Fruit fly (Drosophila melanogaster) whole organism, wandering third instar larva: ENCODE measurements around the gene SIFaR.
A peak's percentile ranks its signal among the peaks of the same experiment; 100 is the strongest.

ENCODE experiments used
- Abd-B ChIP-seq: fragments of >200 bp; optimal IDR thresholded peaks from 2 replicates; lab custom pipeline; 2017; ENCODE audit warnings: missing biosample characterization, missing genetic modification characterization
- CG32264 ChIP-seq: fragments of 200-800 bp; sonication (Bioruptor generic); optimal IDR thresholded peaks from 2 replicates; lab custom pipeline; 2016; ENCODE audit warnings: missing biosample characterization, missing genetic modification characterization
- CG9705 ChIP-seq: fragments of 200-800 bp; sonication (Bioruptor generic); optimal IDR thresholded peaks from 2 replicates; lab custom pipeline; 2018; ENCODE audit warnings: missing biosample characterization, mild to moderate bottlenecking, missing genetic modification characterization
- CrebA ChIP-seq: fragments of 200-800 bp; sonication (Bioruptor generic); optimal IDR thresholded peaks from 2 replicates; lab custom pipeline; 2016; ENCODE audit warnings: missing biosample characterization, mild to moderate bottlenecking, missing genetic modification characterization, borderline replicate concordance
- Dfd ChIP-seq: fragments of >200 bp; optimal IDR thresholded peaks from 2 replicates; lab custom pipeline; 2017; ENCODE audit warnings: missing biosample characterization, missing genetic modification characterization
- Dif ChIP-seq: fragments of 200-275, 200-300 bp; sonication (Bioruptor generic); optimal IDR thresholded peaks from 2 replicates; lab custom pipeline; 2018; ENCODE audit warnings: missing biosample characterization, missing genetic modification characterization; ENCODE audit not compliant: partially characterized antibody
- GATAd ChIP-seq: sonication (Bioruptor generic); optimal IDR thresholded peaks from 2 replicates; lab custom pipeline; 2016; ENCODE audit warnings: missing biosample characterization, missing genetic modification characterization
- HLH106 ChIP-seq: fragments of 200-800 bp; optimal IDR thresholded peaks from 3 replicates; lab custom pipeline; 2019; ENCODE audit warnings: missing biosample characterization, mild to moderate bottlenecking, missing genetic modification characterization, moderate library complexity
- Hnf4 ChIP-seq: fragments of 200-800 bp; sonication (Bioruptor generic); optimal IDR thresholded peaks from 2 replicates; lab custom pipeline; 2016; ENCODE audit warnings: missing biosample characterization, mild to moderate bottlenecking, missing genetic modification characterization
- Hr78 ChIP-seq: fragments of >200 bp; optimal IDR thresholded peaks from 2 replicates; lab custom pipeline; 2017; ENCODE audit warnings: missing biosample characterization, missing genetic modification characterization
- Hr83 ChIP-seq: fragments of 200-300 bp; sonication (Bioruptor generic); optimal IDR thresholded peaks from 2 replicates; lab custom pipeline; 2016; ENCODE audit warnings: missing biosample characterization, mild to moderate bottlenecking, missing genetic modification characterization, moderate library complexity; ENCODE audit not compliant: poor library complexity, severe bottlenecking
- Jra ChIP-seq: sonication (Bioruptor generic); optimal IDR thresholded peaks from 2 replicates; lab custom pipeline; 2016; ENCODE audit warnings: missing biosample characterization, missing genetic modification characterization
- Mio ChIP-seq: sonication (Bioruptor generic); optimal IDR thresholded peaks from 2 replicates; lab custom pipeline; 2016; ENCODE audit warnings: missing biosample characterization, missing genetic modification characterization
- Myc ChIP-seq: fragments of >200 bp; optimal IDR thresholded peaks from 2 replicates; lab custom pipeline; 2017
- N ChIP-seq: fragments of >200 bp; optimal IDR thresholded peaks from 2 replicates; lab custom pipeline; 2018; ENCODE audit warnings: missing biosample characterization, missing external identifiers, missing genetic modification characterization
- OdsH ChIP-seq: fragments of 200-800 bp; sonication (Bioruptor generic); optimal IDR thresholded peaks from 2 replicates; lab custom pipeline; 2016; ENCODE audit warnings: missing biosample characterization, mild to moderate bottlenecking, missing genetic modification characterization
- Rel ChIP-seq, 2 experiments: fragments of 200-800 bp; sonication (Bioruptor generic) in 1 of 2; optimal IDR thresholded peaks; 2 replicates in 1 of 2; 3 replicates in 1 of 2; lab custom pipeline; 2016 to 2019; ENCODE audit warnings: mild to moderate bottlenecking in 2 of 2, missing biosample characterization in 2 of 2, missing genetic modification characterization in 2 of 2, moderate library complexity in 1 of 2
- Sp1 ChIP-seq: fragments of 200-800 bp; sonication (Bioruptor generic); optimal IDR thresholded peaks from 3 replicates; lab custom pipeline; 2019; ENCODE audit warnings: missing biosample characterization, mild to moderate bottlenecking, missing genetic modification characterization, moderate library complexity
- Vsx2 ChIP-seq: fragments of 200-300, 225-300 bp; sonication (Bioruptor generic); optimal IDR thresholded peaks from 2 replicates; lab custom pipeline; 2018; ENCODE audit warnings: missing biosample characterization, missing genetic modification characterization; ENCODE audit not compliant: partially characterized antibody
- br ChIP-seq: fragments of 200-800 bp; sonication (Bioruptor generic); optimal IDR thresholded peaks from 2 replicates; lab custom pipeline; 2016; ENCODE audit warnings: missing biosample characterization, missing genetic modification characterization
- brk ChIP-seq: fragments of 200-800 bp; sonication (Bioruptor generic); optimal IDR thresholded peaks from 2 replicates; lab custom pipeline; 2016; ENCODE audit warnings: missing biosample characterization, mild to moderate bottlenecking, missing genetic modification characterization
- dl ChIP-seq, 2 experiments: fragments of 175-275, 200-275 bp in 1 of 2; fragments of 200-275 bp in 1 of 2; sonication (Bioruptor generic); optimal IDR thresholded peaks; lab custom pipeline; 2018; ENCODE audit warnings: mild to moderate bottlenecking in 2 of 2, missing biosample characterization in 2 of 2, missing genetic modification characterization in 2 of 2, moderate library complexity in 2 of 2; ENCODE audit not compliant: partially characterized antibody in 2 of 2, insufficient read depth in 1 of 2
- dmrt93B ChIP-seq: fragments of 200-800 bp; sonication (Bioruptor generic); optimal IDR thresholded peaks from 2 replicates; lab custom pipeline; 2018; ENCODE audit warnings: missing biosample characterization, mild to moderate bottlenecking, missing genetic modification characterization
- dsf ChIP-seq: sonication (Bioruptor generic); optimal IDR thresholded peaks from 2 replicates; lab custom pipeline; 2016; ENCODE audit warnings: missing biosample characterization, missing genetic modification characterization, borderline replicate concordance
- ey ChIP-seq: fragments of 200-800 bp; sonication (Bioruptor generic); optimal IDR thresholded peaks from 2 replicates; lab custom pipeline; 2016; ENCODE audit warnings: missing biosample characterization, missing genetic modification characterization
- foxo ChIP-seq, 2 experiments: fragments of 200-800 bp; sonication (Bioruptor generic); optimal IDR thresholded peaks; 2 replicates in 1 of 2; 3 replicates in 1 of 2; lab custom pipeline; 2016 to 2017; ENCODE audit warnings: missing biosample characterization in 2 of 2, missing genetic modification characterization in 2 of 2
- fru ChIP-seq: fragments of 200-800 bp; sonication (Bioruptor generic); optimal IDR thresholded peaks from 3 replicates; lab custom pipeline; 2016; ENCODE audit warnings: missing biosample characterization, mild to moderate bottlenecking, missing genetic modification characterization
- h ChIP-seq: fragments of 200-800 bp; sonication (Bioruptor generic); optimal IDR thresholded peaks from 3 replicates; lab custom pipeline; 2016; ENCODE audit warnings: missing biosample characterization, mild to moderate bottlenecking, missing genetic modification characterization
- lola ChIP-seq: fragments of >200 bp; optimal IDR thresholded peaks from 2 replicates; lab custom pipeline; 2017; ENCODE audit warnings: missing biosample characterization, missing genetic modification characterization
- pan ChIP-seq: fragments of >200 bp; optimal IDR thresholded peaks from 2 replicates; lab custom pipeline; 2017
- psq ChIP-seq: fragments of 200-800 bp; sonication (Bioruptor generic); optimal IDR thresholded peaks from 3 replicates; lab custom pipeline; 2017; ENCODE audit warnings: missing biosample characterization, mild to moderate bottlenecking, missing genetic modification characterization, moderate library complexity
- rgr ChIP-seq: fragments of 200-800 bp; sonication (Bioruptor generic); optimal IDR thresholded peaks from 3 replicates; lab custom pipeline; 2016; ENCODE audit warnings: missing biosample characterization, mild to moderate bottlenecking, missing genetic modification characterization
- sage ChIP-seq: fragments of 200-800 bp; sonication (Bioruptor generic); optimal IDR thresholded peaks from 2 replicates; lab custom pipeline; 2016; ENCODE audit warnings: missing biosample characterization, mild to moderate bottlenecking, missing genetic modification characterization
- sv ChIP-seq: fragments of 200-800 bp; sonication (Bioruptor generic); optimal IDR thresholded peaks from 3 replicates; lab custom pipeline; 2016; ENCODE audit warnings: missing biosample characterization, missing genetic modification characterization
- tai ChIP-seq: sonication (Bioruptor generic); optimal IDR thresholded peaks from 2 replicates; lab custom pipeline; 2016; ENCODE audit warnings: missing biosample characterization, missing genetic modification characterization
- usp ChIP-seq: fragments of >200 bp; optimal IDR thresholded peaks from 2 replicates; lab custom pipeline; 2017; ENCODE audit warnings: missing biosample characterization, missing genetic modification characterization
- woc ChIP-seq: sonication (Bioruptor generic); optimal IDR thresholded peaks from 2 replicates; lab custom pipeline; 2016; ENCODE audit warnings: missing biosample characterization, mild to moderate bottlenecking, missing genetic modification characterization

The SIFaR gene

dm6 chr3R:21271208-21271607 is 22.6 kb downstream of the SIFaR start:
- no peak for TF ChIP-seq Myc (lab: Kevin White, UChicago)
- TF ChIP-seq Hr83, result no peak
- no peak for TF ChIP-seq psq (GFP tag; lab: Kevin White, UChicago)
- TF ChIP-seq usp (GFP tag; lab: Kevin White, UChicago), result no peak
- no peak for TF ChIP-seq GATAd
- no peak for TF ChIP-seq br (GFP tag; lab: Kevin White, UChicago)
- no peak for TF ChIP-seq Abd-B
- TF ChIP-seq lola (GFP tag; lab: Kevin White, UChicago), result no peak
- TF ChIP-seq Dif (GFP tag; lab: Kevin White, UChicago), result no peak
- no peak for TF ChIP-seq Rel (GFP tag; optimal IDR thresholded peaks at IDR 0.05; lab: Kevin White, UChicago)
- no peak for TF ChIP-seq Rel (tag; optimal IDR thresholded peaks at IDR 0.05; lab: Kevin White, UChicago)
- no peak for TF ChIP-seq dl (GFP tag; optimal IDR thresholded peaks at IDR 0.05; lab: Kevin White, UChicago; ENCODE audit: insufficient read depth in 1 of 2, partially characterized antibody in 2 of 2)
- no peak for TF ChIP-seq brk (GFP tag; lab: Kevin White, UChicago)
- TF ChIP-seq CrebA, result no peak
- TF ChIP-seq OdsH, result no peak
- no peak for TF ChIP-seq h (GFP tag; lab: Kevin White, UChicago)
- TF ChIP-seq Jra (GFP tag; lab: Kevin White, UChicago), result no peak
- TF ChIP-seq sv (GFP tag; lab: Kevin White, UChicago), result no peak
- no peak for TF ChIP-seq Vsx2 (GFP tag; lab: Kevin White, UChicago)

dm6 chr3R:21270609-21271143 is 23.1 kb downstream of the SIFaR start:
- TF ChIP-seq Myc (lab: Kevin White, UChicago) (no peak), dsf (no peak), h (GFP tag; lab: Kevin White, UChicago) (no peak)

dm6 chr3R:21269923-21270322 is 23.9 kb downstream of the SIFaR start, which contains the start of the genes AP-2sigma and Idi:
AP-2sigma (minus strand) TSS chr3R:21270075.
Idi (plus strand) TSS chr3R:21270126.
- peak; percentile 30 for TF ChIP-seq Sp1
- TF ChIP-seq dmrt93B, result no peak
- TF ChIP-seq HLH106 (tag; lab: Kevin White, UChicago), result peak; percentile 32
- peak; percentile 47 for TF ChIP-seq h (GFP tag; lab: Kevin White, UChicago)
- TF ChIP-seq Hnf4 (GFP tag; lab: Kevin White, UChicago), result peak; percentile 15
- TF ChIP-seq dsf, result no peak
- TF ChIP-seq Dif (GFP tag; lab: Kevin White, UChicago), result peak; percentile 8
- TF ChIP-seq Jra (GFP tag; lab: Kevin White, UChicago), result no peak
- TF ChIP-seq sv (GFP tag; lab: Kevin White, UChicago), result no peak
- TF ChIP-seq foxo (GFP tag; optimal IDR thresholded peaks at IDR 0.05; lab: Kevin White, UChicago), result peak in 1 of 2 experiments; percentile 58
- TF ChIP-seq OdsH, result peak; percentile 4
- TF ChIP-seq Rel (GFP tag; optimal IDR thresholded peaks at IDR 0.05; lab: Kevin White, UChicago), result no peak
- TF ChIP-seq Rel (tag; optimal IDR thresholded peaks at IDR 0.05; lab: Kevin White, UChicago), result peak; percentile 48
- TF ChIP-seq rgr, result peak; percentile 57
- TF ChIP-seq br (GFP tag; lab: Kevin White, UChicago), result peak; percentile 23
- peak; percentile 37 for TF ChIP-seq Hr83
- no peak for TF ChIP-seq fru (GFP tag; lab: Kevin White, UChicago)

dm6 chr3R:21268873-21269272 is 24.9 kb downstream of the SIFaR start, which contains the start of gene Rab1:
Rab1 (minus strand) TSS chr3R:21269060.
- no peak for TF ChIP-seq Mio (GFP tag; lab: Kevin White, UChicago)
- peak; percentile 49 for TF ChIP-seq HLH106 (tag; lab: Kevin White, UChicago)
- TF ChIP-seq OdsH, result peak; percentile 51
- peak; percentile 39 for TF ChIP-seq psq (GFP tag; lab: Kevin White, UChicago)
- TF ChIP-seq brk (GFP tag; lab: Kevin White, UChicago), result no peak
- TF ChIP-seq lola (GFP tag; lab: Kevin White, UChicago), result no peak
- peak; percentile 75 for TF ChIP-seq Hnf4 (GFP tag; lab: Kevin White, UChicago)
- peak; percentile 42 for TF ChIP-seq ey (GFP tag; lab: Kevin White, UChicago)
- TF ChIP-seq CG32264 (GFP tag; lab: Kevin White, UChicago), result peak; percentile 7
- peak; percentile 11 for TF ChIP-seq Myc (lab: Kevin White, UChicago)
- TF ChIP-seq Dfd, result no peak
- TF ChIP-seq pan (lab: Kevin White, UChicago), result no peak
- TF ChIP-seq tai (GFP tag; lab: Kevin White, UChicago), result no peak
- no peak for TF ChIP-seq CG9705 (GFP tag; lab: Kevin White, UChicago)
- TF ChIP-seq Abd-B, result no peak
- TF ChIP-seq Jra (GFP tag; lab: Kevin White, UChicago), result peak; percentile 74
- peak in 1 of 2 experiments; percentile 61 for TF ChIP-seq foxo (GFP tag; optimal IDR thresholded peaks at IDR 0.05; lab: Kevin White, UChicago)
- peak; percentile 13 for TF ChIP-seq Dif (GFP tag; lab: Kevin White, UChicago)
- no peak for TF ChIP-seq Hr78 (GFP tag; lab: Kevin White, UChicago)
- no peak for TF ChIP-seq CrebA
- no peak for TF ChIP-seq dl (GFP tag; optimal IDR thresholded peaks at IDR 0.05; lab: Kevin White, UChicago; ENCODE audit: insufficient read depth in 1 of 2, partially characterized antibody in 2 of 2)
- peak; percentile 52 for TF ChIP-seq woc (GFP tag; lab: Kevin White, UChicago)
- no peak for TF ChIP-seq usp (GFP tag; lab: Kevin White, UChicago)
- TF ChIP-seq br (GFP tag; lab: Kevin White, UChicago), result peak; percentile 61
- TF ChIP-seq fru (GFP tag; lab: Kevin White, UChicago), result peak; percentile 53
- no peak for TF ChIP-seq dsf
- no peak for TF ChIP-seq N (GFP tag; lab: Kevin White, UChicago)
- peak; percentile 90 for TF ChIP-seq Hr83
- no peak for TF ChIP-seq dmrt93B
- no peak for TF ChIP-seq Rel (GFP tag; optimal IDR thresholded peaks at IDR 0.05; lab: Kevin White, UChicago)
- peak; percentile 69 for TF ChIP-seq Rel (tag; optimal IDR thresholded peaks at IDR 0.05; lab: Kevin White, UChicago)
- TF ChIP-seq h (GFP tag; lab: Kevin White, UChicago), result peak; percentile 75
- TF ChIP-seq Vsx2 (GFP tag; lab: Kevin White, UChicago), result no peak
- no peak for TF ChIP-seq GATAd
- no peak for TF ChIP-seq sv (GFP tag; lab: Kevin White, UChicago)
- peak; percentile 53 for TF ChIP-seq Sp1
- no peak for TF ChIP-seq sage (GFP tag; lab: Kevin White, UChicago)
